Fruit fly (Drosophila melanogaster) Kc167 (cell line): ENCODE results near the gene cact.

Source experiments
- Myc ChIP-seq: fragments of >200 bp; optimal IDR thresholded peaks from 2 replicates; lab custom pipeline; 2017; ENCODE audit warnings: missing external identifiers
- Sin3A ChIP-seq: fragments of >200 bp; optimal IDR thresholded peaks from 2 replicates; lab custom pipeline; 2018; ENCODE audit warnings: missing external identifiers
- h ChIP-seq: fragments of >200 bp; optimal IDR thresholded peaks from 3 replicates; lab custom pipeline; 2018; ENCODE audit warnings: missing external identifiers
- insv ChIP-seq: fragments of >200 bp; optimal IDR thresholded peaks from 3 replicates; lab custom pipeline; 2018; ENCODE audit warnings: missing external identifiers
- psq ChIP-seq: fragments of >200 bp; optimal IDR thresholded peaks from 2 replicates; lab custom pipeline; 2017; ENCODE audit warnings: missing external identifiers
- ttk ChIP-seq: sonication (Bioruptor generic); optimal IDR thresholded peaks from 2 replicates; lab custom pipeline; 2017; ENCODE audit warnings: missing external identifiers

- no peak for TF ChIP-seq psq
- TF ChIP-seq h (lab: Kevin White, UChicago) = no peak
- TF ChIP-seq Myc (lab: Kevin White, UChicago) = no peak
- TF ChIP-seq insv (lab: Kevin White, UChicago) = no peak
- TF ChIP-seq ttk = no peak
- no peak for TF ChIP-seq Sin3A (lab: Kevin White, UChicago)
Observed at dm6 chr2L:16276820-16277219, 49.2 kb downstream of the cact start.
